Worm (Caenorhabditis elegans): ENCODE data around the gene pbs-6.

DNA sequence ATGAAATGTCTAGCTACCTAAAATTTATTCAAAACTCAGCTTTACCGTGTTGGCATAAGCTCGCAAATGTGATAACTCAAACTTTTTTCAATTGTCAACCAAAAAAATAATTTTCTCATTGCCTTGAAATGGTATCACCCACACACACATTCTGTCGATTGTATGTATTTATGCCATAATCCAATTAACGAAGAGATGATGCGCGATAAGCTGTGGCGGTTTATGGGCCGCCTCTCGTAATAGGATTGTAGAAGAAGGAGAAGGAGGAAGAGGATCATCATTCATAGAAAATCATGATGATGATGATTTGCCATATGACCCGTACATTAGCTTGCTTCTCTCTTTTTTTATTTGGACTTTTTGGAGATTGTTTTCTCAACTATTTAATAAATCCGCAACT, 45.3 kb upstream of the pbs-6 start:
- TF ChIP-seq klf-2 (GFP tag; conservative IDR thresholded peaks at IDR 0.05) = no peak
- no peak for TF ChIP-seq tab-1 (GFP tag; IDR thresholded peaks at IDR 0.05)
- TF ChIP-seq T22C8.4 (GFP tag; IDR thresholded peaks at IDR 0.05) = no peak
- TF ChIP-seq ztf-29 (GFP tag; IDR thresholded peaks at IDR 0.05) = no peak
- TF ChIP-seq ref-1 (GFP tag; conservative IDR thresholded peaks at IDR 0.05) = no peak
- no peak for TF ChIP-seq flt-1 (GFP tag; IDR thresholded peaks at IDR 0.05)

All from whole organism, midembryonic.